Fruit fly (Drosophila melanogaster): ENCODE results near the gene CG17197.

Gene CG17197

dm6 chr3R:25775269-25775668 is at the start of gene CG17197, which contains the start of gene CG17198:
Gene CG17197, minus strand, starts transcription at chr3R:25775369.
Gene CG17198, minus strand, starts transcription at chr3R:25775369.
- TF ChIP-seq CrebA (GFP tag; optimal IDR thresholded peaks at IDR 0.05; ENCODE audit: borderline replicate concordance), result no peak
- TF ChIP-seq psq (GFP tag; optimal IDR thresholded peaks at IDR 0.05), result no peak
- TF ChIP-seq foxo (GFP tag; optimal IDR thresholded peaks at IDR 0.05), result no peak
- no peak for TF ChIP-seq Dif (GFP tag; optimal IDR thresholded peaks at IDR 0.05; ENCODE audit: partially characterized antibody)
- TF ChIP-seq Hnf4 (GFP tag; optimal IDR thresholded peaks at IDR 0.05), result no peak
- no peak for TF ChIP-seq woc (GFP tag; optimal IDR thresholded peaks at IDR 0.05)

DNA sequence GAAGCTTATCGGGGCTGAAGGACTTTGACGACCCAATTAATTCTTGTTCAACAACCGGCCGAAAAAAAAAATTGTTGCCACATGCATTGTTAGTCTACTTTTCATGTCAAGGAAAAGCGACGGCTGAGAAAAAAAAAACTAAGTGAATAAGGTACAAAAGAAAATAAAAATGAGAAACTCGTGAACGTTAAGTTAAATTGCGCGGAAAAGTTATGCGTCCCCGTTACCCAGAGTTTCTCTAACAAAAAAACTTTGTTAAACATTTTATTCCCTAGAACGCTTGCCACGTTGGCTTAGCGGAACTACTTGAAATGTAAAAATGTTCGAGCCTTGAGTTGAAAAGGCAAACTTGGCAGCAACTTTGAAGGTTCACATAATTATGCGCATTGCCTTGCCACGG is 40.0 kb upstream of the CG17197 start, which contains the start of gene CG14354:
Gene CG14354, plus strand, starts transcription at position 301 of the 400 bp plus-strand sequence.
- TF ChIP-seq brk (GFP tag; optimal IDR thresholded peaks at IDR 0.05) (no peak), dsf (GFP tag; optimal IDR thresholded peaks at IDR 0.05; ENCODE audit: borderline replicate concordance) (no peak), GATAd (GFP tag; optimal IDR thresholded peaks at IDR 0.05) (no peak), br (GFP tag; optimal IDR thresholded peaks at IDR 0.05) (no peak), foxo (GFP tag; optimal IDR thresholded peaks at IDR 0.05) (no peak), Mio (GFP tag; optimal IDR thresholded peaks at IDR 0.05) (no peak), tai (GFP tag; optimal IDR thresholded peaks at IDR 0.05) (no peak), usp (GFP tag; optimal IDR thresholded peaks at IDR 0.05) (no peak), Abd-B (GFP tag; optimal IDR thresholded peaks at IDR 0.05) (no peak), Dfd (GFP tag; optimal IDR thresholded peaks at IDR 0.05) (no peak), rgr (GFP tag; optimal IDR thresholded peaks at IDR 0.05) (no peak), lola (GFP tag; optimal IDR thresholded peaks at IDR 0.05) (no peak), dl (GFP tag; optimal IDR thresholded peaks at IDR 0.05; ENCODE audit: insufficient read depth in 1 of 2, partially characterized antibody in 2 of 2) (no peak)

dm6 chr3R:25811611-25812010 is 36.4 kb upstream of the CG17197 start, which contains the start of the genes Acam and CG17770:
Gene Acam, plus strand, starts transcription at chr3R:25811911.
Gene CG17770, plus strand, starts transcription at chr3R:25811911.
- TF ChIP-seq Dif (GFP tag; optimal IDR thresholded peaks at IDR 0.05; ENCODE audit: partially characterized antibody) (no peak), br (GFP tag; optimal IDR thresholded peaks at IDR 0.05) (no peak), N (GFP tag; optimal IDR thresholded peaks at IDR 0.05) (no peak), sage (GFP tag; optimal IDR thresholded peaks at IDR 0.05) (no peak), Jra (GFP tag; optimal IDR thresholded peaks at IDR 0.05) (no peak), brk (GFP tag; optimal IDR thresholded peaks at IDR 0.05) (no peak), Mio (GFP tag; optimal IDR thresholded peaks at IDR 0.05) (no peak), HLH106 (tag; optimal IDR thresholded peaks at IDR 0.05) (no peak), rgr (GFP tag; optimal IDR thresholded peaks at IDR 0.05) (no peak), psq (GFP tag; optimal IDR thresholded peaks at IDR 0.05) (no peak), fru (GFP tag; optimal IDR thresholded peaks at IDR 0.05) (no peak), Rel (GFP tag; optimal IDR thresholded peaks at IDR 0.05) (no peak), Rel (tag; optimal IDR thresholded peaks at IDR 0.05) (no peak)

dm6 chr3R:25810796-25811195 is 35.6 kb upstream of the CG17197 start, which contains the start of gene CG5024:
Gene CG5024, plus strand, starts transcription at chr3R:25811096.
- no peak for TF ChIP-seq woc (GFP tag; optimal IDR thresholded peaks at IDR 0.05)
- TF ChIP-seq Hr78 (GFP tag; optimal IDR thresholded peaks at IDR 0.05), result no peak
- TF ChIP-seq foxo (GFP tag; optimal IDR thresholded peaks at IDR 0.05), result no peak
- TF ChIP-seq Sp1 (GFP tag; optimal IDR thresholded peaks at IDR 0.05), result no peak
- TF ChIP-seq CrebA (GFP tag; optimal IDR thresholded peaks at IDR 0.05; ENCODE audit: borderline replicate concordance), result no peak
- no peak for TF ChIP-seq CG9705 (GFP tag; optimal IDR thresholded peaks at IDR 0.05)
- no peak for TF ChIP-seq Vsx2 (GFP tag; optimal IDR thresholded peaks at IDR 0.05; ENCODE audit: partially characterized antibody)
- no peak for TF ChIP-seq Jra (GFP tag; optimal IDR thresholded peaks at IDR 0.05)

DNA sequence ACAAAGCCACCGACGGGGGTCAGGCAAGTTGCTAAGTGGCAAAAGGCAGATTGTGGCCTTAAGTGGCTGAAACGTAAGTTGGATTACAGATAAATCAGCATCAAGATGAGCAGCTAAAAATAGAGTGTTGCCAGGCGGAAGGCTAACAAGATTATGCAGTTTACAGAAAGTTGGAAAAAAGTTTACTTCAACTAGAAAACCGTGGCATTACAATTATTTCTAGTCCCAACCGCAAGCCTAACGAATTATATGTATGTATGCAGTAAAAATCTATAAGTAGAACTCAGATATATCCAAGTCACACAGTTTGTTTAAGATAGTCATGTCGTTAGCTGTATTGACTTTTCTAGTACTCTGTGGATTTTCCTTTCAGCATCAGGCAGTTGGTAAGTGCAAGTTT is 31.0 kb upstream of the CG17197 start, which contains the start of gene BG642167:
Gene BG642167, plus strand, starts transcription at position 301 of the 400 bp plus-strand sequence.
- no peak for TF ChIP-seq Dfd (GFP tag; optimal IDR thresholded peaks at IDR 0.05)
- TF ChIP-seq dl (GFP tag; optimal IDR thresholded peaks at IDR 0.05; ENCODE audit: insufficient read depth in 1 of 2, partially characterized antibody in 2 of 2), result no peak
- no peak for TF ChIP-seq dmrt93B (GFP tag; optimal IDR thresholded peaks at IDR 0.05)
- TF ChIP-seq foxo (GFP tag; optimal IDR thresholded peaks at IDR 0.05), result no peak
- TF ChIP-seq rgr (GFP tag; optimal IDR thresholded peaks at IDR 0.05), result no peak
- TF ChIP-seq Rel (GFP tag; optimal IDR thresholded peaks at IDR 0.05), result no peak
- TF ChIP-seq Rel (tag; optimal IDR thresholded peaks at IDR 0.05), result no peak
- TF ChIP-seq Jra (GFP tag; optimal IDR thresholded peaks at IDR 0.05), result no peak
- TF ChIP-seq fru (GFP tag; optimal IDR thresholded peaks at IDR 0.05), result no peak
- TF ChIP-seq Sp1 (GFP tag; optimal IDR thresholded peaks at IDR 0.05), result no peak
- TF ChIP-seq CG32264 (GFP tag; optimal IDR thresholded peaks at IDR 0.05), result no peak
- TF ChIP-seq Abd-B (GFP tag; optimal IDR thresholded peaks at IDR 0.05), result no peak
- TF ChIP-seq tai (GFP tag; optimal IDR thresholded peaks at IDR 0.05), result no peak

Data from whole organism, wandering third instar larva.